Fruit fly (Drosophila melanogaster) whole organism, embryonic: Measurements from ENCODE around the gene Vdup1.

Experiments
- Aef1 ChIP-seq: fragments of 200-800 bp; sonication (Bioruptor generic); IDR thresholded peaks from 3 replicates; pipeline ENCODE4 v1.3.6; 2022; ENCODE audit warnings: missing biosample characterization, missing genetic modification characterization
- Antp ChIP-seq: fragments of 200-800 bp; sonication (Bioruptor generic); optimal IDR thresholded peaks from 3 replicates; lab custom pipeline; 2016; ENCODE audit warnings: missing biosample characterization, missing genetic modification characterization
- B-H2 ChIP-seq: fragments of 200-800 bp; sonication (Bioruptor generic); optimal IDR thresholded peaks from 2 replicates; lab custom pipeline; 2018; ENCODE audit warnings: missing biosample characterization, mild to moderate bottlenecking, missing genetic modification characterization
- CG12104 ChIP-seq: fragments of 200-800 bp; sonication (Bioruptor generic); optimal IDR thresholded peaks from 3 replicates; lab custom pipeline; 2016; ENCODE audit warnings: missing biosample characterization, missing genetic modification characterization
- CG12219 ChIP-seq: fragments of 200-800 bp; sonication (Bioruptor generic); optimal IDR thresholded peaks from 3 replicates; lab custom pipeline; 2018; ENCODE audit warnings: missing biosample characterization, mild to moderate bottlenecking, missing genetic modification characterization
- CG17186 ChIP-seq: fragments of 200-800 bp; sonication (Bioruptor generic); optimal IDR thresholded peaks from 3 replicates; lab custom pipeline; 2017; ENCODE audit warnings: missing biosample characterization, missing genetic modification reagents, missing genetic modification characterization
- CG17361 ChIP-seq: fragments of 200-800 bp; sonication (Bioruptor generic); IDR thresholded peaks from 3 replicates; pipeline ENCODE4 v1.3.6; 2022; ENCODE audit warnings: missing biosample characterization, missing genetic modification characterization
- CG17568 ChIP-seq: fragments of 200-800 bp; sonication (Bioruptor generic); optimal IDR thresholded peaks from 2 replicates; lab custom pipeline; 2018; ENCODE audit warnings: missing biosample characterization, mild to moderate bottlenecking, missing genetic modification characterization, moderate library complexity
- CG34422 ChIP-seq: fragments of 200-800 bp; sonication (Bioruptor generic); IDR thresholded peaks from 3 replicates; pipeline ENCODE4 v1.3.6; 2022; ENCODE audit warnings: missing biosample characterization, missing genetic modification characterization
- CG4617 ChIP-seq: fragments of 200-800 bp; sonication (Bioruptor generic); optimal IDR thresholded peaks from 3 replicates; lab custom pipeline; 2016; ENCODE audit warnings: missing biosample characterization, missing genetic modification characterization, borderline replicate concordance
- CG6272 ChIP-seq: fragments of 200-800 bp; sonication (Bioruptor generic); IDR thresholded peaks from 2 replicates; pipeline ENCODE4 v1.3.6; 2022; ENCODE audit warnings: missing biosample characterization, missing genetic modification characterization
- CG7839 ChIP-seq: fragments of 200-800 bp; sonication (Bioruptor generic); optimal IDR thresholded peaks from 3 replicates; lab custom pipeline; 2018; ENCODE audit warnings: missing biosample characterization, mild to moderate bottlenecking, missing genetic modification characterization, moderate library complexity
- CG7963 ChIP-seq: fragments of 200-800 bp; sonication (Bioruptor generic); IDR thresholded peaks from 3 replicates; pipeline ENCODE4 v1.3.6; 2022; ENCODE audit warnings: missing biosample characterization, missing genetic modification characterization; ENCODE audit not compliant: partially characterized antibody
- CG8388 ChIP-seq: fragments of 200-800 bp; sonication (Bioruptor generic); optimal IDR thresholded peaks from 2 replicates; lab custom pipeline; 2019; ENCODE audit warnings: missing biosample characterization, mild to moderate bottlenecking, missing genetic modification characterization, moderate library complexity
- CG8478 ChIP-seq: fragments of >200 bp; optimal IDR thresholded peaks from 2 replicates; lab custom pipeline; 2018
- CG9609 ChIP-seq: fragments of 200-800 bp; sonication (Bioruptor generic); optimal IDR thresholded peaks from 3 replicates; lab custom pipeline; 2016; ENCODE audit warnings: missing biosample characterization, missing genetic modification characterization
- CG9727 ChIP-seq: fragments of 200-800 bp; sonication (Bioruptor generic); optimal IDR thresholded peaks from 3 replicates; lab custom pipeline; 2017; ENCODE audit warnings: missing biosample characterization, mild to moderate bottlenecking, missing genetic modification characterization
- CG9797 ChIP-seq: fragments of 200-800 bp; sonication (Bioruptor generic); optimal IDR thresholded peaks from 3 replicates; lab custom pipeline; 2018; ENCODE audit warnings: missing biosample characterization, mild to moderate bottlenecking, missing genetic modification characterization
- Dfd ChIP-seq, 2 experiments: fragments of >200 bp; optimal IDR thresholded peaks; 2 replicates each; lab custom pipeline; 2017; ENCODE audit warnings: missing biosample characterization in 2 of 2, missing genetic modification characterization in 2 of 2
- Dip3 ChIP-seq: fragments of 200-800 bp; sonication (Bioruptor generic); optimal IDR thresholded peaks from 3 replicates; lab custom pipeline; 2016; ENCODE audit warnings: missing biosample characterization, missing genetic modification characterization
- Dref ChIP-seq: fragments of 200-800 bp; sonication (Bioruptor generic); IDR thresholded peaks from 2 replicates; pipeline ENCODE4 v1.3.6; 2022; ENCODE audit warnings: missing biosample characterization, missing genetic modification characterization
- Eip74EF ChIP-seq, 2 experiments: fragments of 200-800 bp in 1 of 2; fragments of >200 bp in 1 of 2; sonication (Bioruptor generic) in 1 of 2; optimal IDR thresholded peaks; 2 replicates each; lab custom pipeline; 2017 to 2019; ENCODE audit warnings: missing biosample characterization in 2 of 2, missing genetic modification characterization in 2 of 2, mild to moderate bottlenecking in 1 of 2, moderate library complexity in 1 of 2
- HLH3B ChIP-seq: fragments of 200-800 bp; sonication (Bioruptor generic); IDR thresholded peaks from 2 replicates; pipeline ENCODE4 v1.3.6; 2022; ENCODE audit warnings: missing biosample characterization, missing genetic modification characterization
- Hand ChIP-seq: fragments of 200-800 bp; sonication (Bioruptor generic); optimal IDR thresholded peaks from 2 replicates; lab custom pipeline; 2017; ENCODE audit warnings: mild to moderate bottlenecking, missing biosample characterization, missing genetic modification reagents, missing genetic modification characterization
- HmgZ ChIP-seq: fragments of 200-800 bp; sonication (Bioruptor generic); optimal IDR thresholded peaks from 2 replicates; lab custom pipeline; 2018; ENCODE audit warnings: missing biosample characterization, mild to moderate bottlenecking, missing genetic modification characterization
- Hr3 ChIP-seq: fragments of 200-800 bp; sonication (Bioruptor generic); optimal IDR thresholded peaks from 3 replicates; lab custom pipeline; 2016; ENCODE audit warnings: missing biosample characterization, missing genetic modification characterization
- Hsf ChIP-seq: fragments of 200-800 bp; sonication (Bioruptor generic); optimal IDR thresholded peaks from 3 replicates; lab custom pipeline; 2016; ENCODE audit warnings: missing biosample characterization, missing genetic modification characterization
- Mad ChIP-seq: fragments of 200-800 bp; sonication (Bioruptor generic); optimal IDR thresholded peaks from 2 replicates; lab custom pipeline; 2016; ENCODE audit warnings: missing biosample characterization, missing genetic modification characterization
- Myb ChIP-seq: fragments of 200-800 bp; sonication (Bioruptor generic); optimal IDR thresholded peaks from 2 replicates; lab custom pipeline; 2016; ENCODE audit warnings: missing biosample characterization, missing genetic modification characterization
- Nf-YC ChIP-seq: fragments of 200-800 bp; optimal IDR thresholded peaks from 3 replicates; lab custom pipeline; 2019; ENCODE audit warnings: missing biosample characterization, mild to moderate bottlenecking, missing genetic modification characterization, moderate library complexity
- Pdp1 ChIP-seq, 2 experiments: fragments of 200-800 bp; sonication (Bioruptor generic); optimal IDR thresholded peaks; 3 replicates each; lab custom pipeline; 2016; ENCODE audit warnings: missing biosample characterization in 2 of 2, missing genetic modification characterization in 2 of 2, mild to moderate bottlenecking in 1 of 2, moderate library complexity in 1 of 2
- Rx ChIP-seq: fragments of 200-800 bp; sonication (Bioruptor generic); IDR thresholded peaks from 2 replicates; pipeline ENCODE4 v1.3.6; 2022; ENCODE audit warnings: missing biosample characterization, missing genetic modification characterization
- Sin3A ChIP-seq: fragments of >200 bp; optimal IDR thresholded peaks from 2 replicates; lab custom pipeline; 2018
- Usf ChIP-seq: fragments of 200-800 bp; sonication (Bioruptor generic); optimal IDR thresholded peaks from 2 replicates; lab custom pipeline; 2017; ENCODE audit warnings: missing genotype, missing biosample characterization, missing genetic modification characterization
- abd-A ChIP-seq: fragments of 200-800 bp; sonication (Bioruptor generic); optimal IDR thresholded peaks from 3 replicates; lab custom pipeline; 2019; ENCODE audit warnings: missing biosample characterization, mild to moderate bottlenecking, missing genetic modification characterization, moderate library complexity
- aop ChIP-seq: fragments of 200-800 bp; sonication (Bioruptor generic); IDR thresholded peaks from 2 replicates; pipeline ENCODE4 v1.3.6; 2022; ENCODE audit warnings: missing biosample characterization, missing genetic modification characterization
- bigmax ChIP-seq: fragments of 200-800 bp; sonication (Bioruptor generic); optimal IDR thresholded peaks from 2 replicates; lab custom pipeline; 2018; ENCODE audit warnings: missing biosample characterization, mild to moderate bottlenecking, missing genetic modification characterization
- dati ChIP-seq: fragments of 200-800 bp; sonication (Bioruptor generic); IDR thresholded peaks from 2 replicates; pipeline ENCODE4 v1.3.6; 2022; ENCODE audit warnings: missing biosample characterization, missing genetic modification characterization
- gem ChIP-seq: fragments of 200-800 bp; sonication (Bioruptor generic); optimal IDR thresholded peaks from 2 replicates; lab custom pipeline; 2019; ENCODE audit warnings: missing biosample characterization, mild to moderate bottlenecking, missing genetic modification characterization, moderate library complexity
- gfzf ChIP-seq: fragments of 200-800 bp; sonication (Bioruptor generic); optimal IDR thresholded peaks from 2 replicates; lab custom pipeline; 2016; ENCODE audit warnings: missing biosample characterization, mild to moderate bottlenecking, missing genetic modification characterization, moderate library complexity
- grn ChIP-seq: fragments of 200-800 bp; sonication (Bioruptor generic); optimal IDR thresholded peaks from 3 replicates; lab custom pipeline; 2017; ENCODE audit warnings: missing biosample characterization, missing genetic modification characterization
- her ChIP-seq: fragments of 200-800 bp; sonication (Bioruptor generic); optimal IDR thresholded peaks from 2 replicates; lab custom pipeline; 2016; ENCODE audit warnings: missing biosample characterization, missing genetic modification characterization
- mld ChIP-seq: fragments of 200-800 bp; sonication (Bioruptor generic); IDR thresholded peaks from 3 replicates; pipeline ENCODE4 v1.3.6; 2022; ENCODE audit warnings: missing biosample characterization, missing genetic modification characterization; ENCODE audit not compliant: partially characterized antibody
- rib ChIP-seq: fragments of 200-800 bp; sonication (Bioruptor generic); IDR thresholded peaks from 2 replicates; pipeline ENCODE4 v1.3.6; 2022; ENCODE audit warnings: missing biosample characterization, missing genetic modification characterization
- ro ChIP-seq: fragments of 200-800 bp; sonication (Bioruptor generic); IDR thresholded peaks from 2 replicates; pipeline ENCODE4 v1.3.6; 2022; ENCODE audit warnings: missing biosample characterization, missing genetic modification characterization
- toy ChIP-seq: fragments of 200-800 bp; sonication (Bioruptor generic); IDR thresholded peaks from 2 replicates; pipeline ENCODE4 v1.3.6; 2022; ENCODE audit warnings: missing biosample characterization, missing genetic modification characterization
- yki ChIP-seq: fragments of >200 bp; optimal IDR thresholded peaks from 3 replicates; lab custom pipeline; 2018
- zen ChIP-seq: fragments of 200-800 bp; sonication (Bioruptor generic); optimal IDR thresholded peaks from 3 replicates; lab custom pipeline; 2018; ENCODE audit warnings: missing biosample characterization, mild to moderate bottlenecking, missing genetic modification characterization, moderate library complexity
- zen2 ChIP-seq: fragments of 200-800 bp; sonication (Bioruptor generic); IDR thresholded peaks from 3 replicates; pipeline ENCODE4 v1.3.6; 2022; ENCODE audit warnings: missing biosample characterization, missing genetic modification characterization; ENCODE audit not compliant: partially characterized antibody
- zfh2 ChIP-seq: fragments of 200-800 bp; sonication (Bioruptor generic); optimal IDR thresholded peaks from 2 replicates; lab custom pipeline; 2016; ENCODE audit warnings: missing biosample characterization, missing genetic modification characterization

Gene Vdup1

DNA sequence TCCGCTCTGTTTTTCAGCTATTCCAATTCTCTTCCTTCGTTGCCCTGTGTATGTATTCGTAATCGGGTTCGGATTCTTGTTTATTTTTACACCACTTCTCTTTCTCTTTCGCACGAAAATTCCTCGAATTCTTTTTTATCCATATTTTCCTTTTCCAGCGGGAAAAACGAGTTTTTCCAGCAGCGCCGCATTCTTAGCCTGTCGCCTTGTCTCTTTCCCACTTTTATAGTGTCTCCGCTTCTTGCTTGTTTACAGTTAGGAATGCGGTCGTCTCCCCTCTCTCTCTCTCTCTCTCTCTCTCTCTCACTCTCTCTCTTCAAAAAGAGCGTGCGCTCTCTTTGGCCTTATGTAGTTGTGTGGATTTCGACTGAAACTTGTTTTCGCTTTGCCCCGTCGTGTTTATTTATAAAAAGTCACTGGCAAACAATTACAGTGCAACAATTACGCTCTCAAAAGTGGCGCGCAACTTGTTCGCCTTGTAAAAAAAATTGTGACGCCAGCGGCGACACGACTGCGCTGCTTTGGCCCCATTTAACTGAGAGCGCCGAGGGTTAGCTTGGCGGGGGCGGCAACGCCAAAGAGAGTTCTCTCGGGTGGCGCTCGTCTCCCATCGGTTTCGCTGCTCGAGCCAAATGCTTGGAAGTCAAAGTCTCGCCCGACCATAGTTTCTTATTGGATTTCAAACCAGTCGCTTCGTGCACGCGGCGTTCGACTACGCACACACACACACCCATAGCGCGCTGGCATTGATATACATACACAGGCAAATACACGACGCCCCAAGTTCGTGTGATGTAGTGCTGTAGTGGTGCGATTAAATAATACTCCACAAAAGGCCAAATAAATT, 47.4 kb downstream of the Vdup1 start (continued):
- TF ChIP-seq CG12104 (GFP tag; lab: Kevin White, UChicago) (no peak), gem (tag; lab: Kevin White, UChicago) (no peak), dati (GFP tag; lab: Robert Waterston, UW) (no peak), HmgZ (tag; lab: Kevin White, UChicago) (peak; percentile 73), her (GFP tag; lab: Kevin White, UChicago) (peak; percentile 14), zen2 (peak; percentile 55; the same call in 1 of the 3 replicates), CG9609 (GFP tag; lab: Kevin White, UChicago) (no peak), Hr3 (GFP tag; lab: Kevin White, UChicago) (peak; percentile 46), CG12219 (no peak), Hand (GFP tag; lab: Kevin White, UChicago) (peak; percentile 57), CG4617 (GFP tag; lab: Kevin White, UChicago) (no peak), abd-A (tag; lab: Kevin White, UChicago) (peak; percentile 95), Pdp1 (GFP tag; optimal IDR thresholded peaks at IDR 0.05; lab: Kevin White, UChicago) (peak in 1 of 2 experiments; percentile 93), Mad (GFP tag; lab: Kevin White, UChicago) (no peak), zfh2 (GFP tag; lab: Kevin White, UChicago) (no peak), Dfd (GFP tag; optimal IDR thresholded peaks at IDR 0.05; lab: Kevin White, UChicago) (no peak), CG7839 (tag; lab: Kevin White, UChicago) (no peak), bigmax (GFP tag; lab: Kevin White, UChicago) (no peak), B-H2 (GFP tag; lab: Kevin White, UChicago) (no peak), CG17568 (GFP tag; lab: Kevin White, UChicago) (peak; percentile 82), Sin3A (lab: Kevin White, UChicago) (no peak), CG6272 (GFP tag; lab: Robert Waterston, UW) (no peak), Myb (no peak), CG17361 (GFP tag; lab: Robert Waterston, UW) (no peak), CG9727 (no peak), CG8478 (lab: Kevin White, UChicago) (no peak), Aef1 (GFP tag; lab: Robert Waterston, UW) (no peak), CG9797 (no peak), Dref (GFP tag; lab: Robert Waterston, UW) (no peak), CG17186 (no peak), CG8388 (GFP tag; lab: Kevin White, UChicago) (no peak), rib (peak; percentile 35), Antp (no peak), aop (GFP tag; lab: Robert Waterston, UW) (no peak), Dip3 (GFP tag; lab: Kevin White, UChicago) (no peak), Rx (GFP tag; lab: Robert Waterston, UW) (no peak), gfzf (GFP tag; lab: Kevin White, UChicago) (no peak), grn (GFP tag; lab: Kevin White, UChicago) (no peak), HLH3B (GFP tag; lab: Robert Waterston, UW) (peak; percentile 23; the same call in 1 of the 2 replicates), CG34422 (peak; percentile 33; the same call in 1 of the 3 replicates), yki (lab: Kevin White, UChicago) (peak; percentile 89), Hsf (GFP tag; lab: Kevin White, UChicago) (no peak), Nf-YC (peak; percentile 39), ro (GFP tag; lab: Robert Waterston, UW) (no peak), Eip74EF (GFP tag; optimal IDR thresholded peaks at IDR 0.05; lab: Kevin White, UChicago) (peak in 1 of 2 experiments; percentile 64), Usf (GFP tag; lab: Kevin White, UChicago) (no peak), CG7963 (GFP tag; lab: Robert Waterston, UW) (peak; percentile 28; the same call in 1 of the 3 replicates), mld (GFP tag; lab: Robert Waterston, UW) (no peak), zen (tag; lab: Kevin White, UChicago) (no peak), toy (GFP tag; lab: Robert Waterston, UW) (no peak)
